Fruit fly (Drosophila melanogaster) whole organism, adult: ENCODE results near the gene CG13409.

Experiments
- CG11617 ChIP-seq: fragments of 200-800 bp; sonication (Bioruptor generic); optimal IDR thresholded peaks from 2 replicates; lab custom pipeline; 2017; ENCODE audit warnings: mild to moderate bottlenecking, missing biosample characterization, missing genetic modification reagents, missing genetic modification characterization
- CG14711 ChIP-seq: fragments of 200-800 bp; sonication (Bioruptor generic); optimal IDR thresholded peaks from 2 replicates; lab custom pipeline; 2018; ENCODE audit warnings: missing biosample characterization, mild to moderate bottlenecking, missing genetic modification characterization, moderate library complexity
- Clk ChIP-seq: fragments of 200-800 bp; sonication (Bioruptor generic); optimal IDR thresholded peaks from 2 replicates; lab custom pipeline; 2017; ENCODE audit warnings: missing biosample characterization, missing genetic modification characterization
- Hr96 ChIP-seq: fragments of 200-800 bp; sonication (Bioruptor generic); optimal IDR thresholded peaks from 2 replicates; lab custom pipeline; 2016; ENCODE audit warnings: missing biosample characterization, missing genetic modification characterization
- bab1 ChIP-seq: fragments of 200-800 bp; sonication (Bioruptor generic); optimal IDR thresholded peaks from 3 replicates; lab custom pipeline; 2019; ENCODE audit warnings: missing biosample characterization, mild to moderate bottlenecking, missing genetic modification characterization, moderate library complexity
- cic ChIP-seq: fragments of 200-800 bp; sonication (Bioruptor generic); optimal IDR thresholded peaks from 2 replicates; lab custom pipeline; 2017; ENCODE audit warnings: missing biosample characterization, mild to moderate bottlenecking, missing genetic modification characterization, moderate library complexity
- kay ChIP-seq: fragments of 200-800 bp; sonication (Bioruptor generic); peaks from one replicate; lab custom pipeline; 2016; ENCODE audit warnings: missing biosample characterization, missing genetic modification characterization, borderline replicate concordance
- toe ChIP-seq: fragments of 200-800 bp; sonication (Bioruptor generic); optimal IDR thresholded peaks from 2 replicates; lab custom pipeline; 2016; ENCODE audit warnings: missing biosample characterization, missing genetic modification characterization

DNA sequence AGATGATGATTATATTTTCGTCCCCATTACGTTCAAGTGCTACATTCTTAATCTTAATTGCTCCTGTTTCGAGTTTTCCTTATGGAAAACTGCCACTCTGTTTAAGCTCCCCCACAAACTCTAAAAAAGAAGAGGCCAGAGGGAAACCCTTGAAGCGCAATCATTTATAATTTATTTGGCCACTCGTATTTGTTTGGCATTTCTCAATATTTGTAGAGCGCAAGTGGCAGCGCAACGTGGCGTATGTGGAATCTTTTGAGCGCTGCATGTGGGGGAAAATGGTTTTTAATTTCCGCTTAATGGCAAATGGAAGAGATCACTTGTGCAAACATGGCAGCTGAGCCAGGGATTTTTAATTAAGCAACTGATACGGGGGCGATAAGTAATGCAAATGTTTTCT, 35.5 kb upstream of the CG13409 start:
- TF ChIP-seq cic (GFP tag; lab: Kevin White, UChicago) (no peak), bab1 (GFP tag; lab: Kevin White, UChicago) (no peak), Hr96 (GFP tag; lab: Kevin White, UChicago) (no peak), CG11617 (GFP tag; lab: Kevin White, UChicago) (no peak), kay (GFP tag; lab: Kevin White, UChicago) (no peak), toe (GFP tag; lab: Kevin White, UChicago) (no peak), CG14711 (no peak), Clk (GFP tag; lab: Kevin White, UChicago) (no peak)
